Worm (Caenorhabditis elegans) whole organism, L4 larva: ENCODE measurements around the gene cri-2.
A peak's percentile ranks its signal among the peaks of the same experiment; 100 is the strongest.

Source experiments
- F26F4.8 ChIP-seq: fragments of 200-800 bp; sonication (Bioruptor generic); conservative IDR thresholded peaks from 2 replicates; pipeline ENCODE4 v1.3.6; 2022; ENCODE audit warnings: missing genetic modification characterization, missing compliant biosample characterization
- F37D6.2 ChIP-seq: sonication (generic microtip); optimal IDR thresholded peaks from 2 replicates; lab custom pipeline; 2016; ENCODE audit warnings: mild to moderate bottlenecking, missing genetic modification characterization, missing compliant biosample characterization
- F49E8.2 ChIP-seq: sonication (generic microtip); optimal IDR thresholded peaks from 2 replicates; lab custom pipeline; 2016; ENCODE audit warnings: missing compliant biosample characterization, mild to moderate bottlenecking, missing genetic modification characterization, borderline replicate concordance
- T20F7.1 ChIP-seq: fragments of 200-800 bp; sonication (Bioruptor generic); optimal IDR thresholded peaks from 2 replicates; lab custom pipeline; 2018; ENCODE audit warnings: mild to moderate bottlenecking, missing genetic modification characterization, missing compliant biosample characterization
- Y48G9A.11 ChIP-seq: fragments of 200-800 bp; sonication (Bioruptor generic); IDR thresholded peaks from 2 replicates; pipeline ENCODE4 v1.3.6; 2022; ENCODE audit warnings: missing genetic modification reagents, missing genetic modification characterization, missing compliant biosample characterization
- ZK546.5 ChIP-seq, 2 experiments: sonication (generic microtip); optimal IDR thresholded peaks; 2 replicates each; lab custom pipeline; 2017; ENCODE audit warnings: missing biosample characterization in 2 of 2, missing genetic modification characterization in 2 of 2
- aly-2 ChIP-seq: sonication (generic microtip); optimal IDR thresholded peaks from 2 replicates; lab custom pipeline; 2018; ENCODE audit warnings: missing biosample characterization, missing genetic modification characterization
- ama-1 ChIP-seq: fragments of 150-350 bp; optimal IDR thresholded peaks from 2 replicates; lab custom pipeline; 2014; ENCODE audit warnings: inconsistent platforms, mixed read lengths
- arid-1 ChIP-seq: fragments of 200-800 bp; sonication (Bioruptor generic); conservative IDR thresholded peaks from 2 replicates; pipeline ENCODE4 v1.3.6; 2022; ENCODE audit warnings: missing genetic modification reagents, missing genetic modification characterization, missing compliant biosample characterization
- ceh-82 ChIP-seq: sonication (generic microtip); optimal IDR thresholded peaks from 2 replicates; lab custom pipeline; 2017; ENCODE audit warnings: missing biosample characterization, missing genetic modification characterization
- daf-16 ChIP-seq, 3 experiments: sonication (generic microtip); optimal IDR thresholded peaks; 2 replicates each; lab custom pipeline; 2016 to 2017; ENCODE audit warnings: missing genetic modification characterization in 3 of 3, missing genetic modification reagents in 3 of 3, mild to moderate bottlenecking in 2 of 3, missing compliant biosample characterization in 2 of 3, missing biosample characterization in 1 of 3, moderate library complexity in 1 of 3
- daf-19 ChIP-seq: fragments of 200-800 bp; sonication (Bioruptor generic); conservative IDR thresholded peaks from 2 replicates; pipeline ENCODE4 v1.3.6; 2022; ENCODE audit warnings: missing genetic modification characterization, missing compliant biosample characterization
- dmd-6 ChIP-seq: fragments of 200-800 bp; sonication (Bioruptor generic); IDR thresholded peaks from 2 replicates; pipeline ENCODE4 v1.3.6; 2022; ENCODE audit warnings: missing genetic modification reagents, missing genetic modification characterization, missing compliant biosample characterization
- dpl-1 ChIP-seq: fragments of 150-350 bp; optimal IDR thresholded peaks from 2 replicates; lab custom pipeline; 2014; ENCODE audit warnings: missing biosample characterization, missing genetic modification reagents, missing genetic modification characterization
- egl-27 ChIP-seq: sonication (generic microtip); optimal IDR thresholded peaks from 3 replicates; lab custom pipeline; 2017; ENCODE audit warnings: missing biosample characterization, missing genetic modification reagents, missing genetic modification characterization
- egl-43 ChIP-seq: fragments of 200-800 bp; sonication (Bioruptor generic); IDR thresholded peaks from 2 replicates; pipeline ENCODE4 v1.3.6; 2022; ENCODE audit warnings: missing genetic modification reagents, missing genetic modification characterization, missing compliant biosample characterization
- fkh-10 ChIP-seq: fragments of 150-350 bp; optimal IDR thresholded peaks from 2 replicates; lab custom pipeline; 2014; ENCODE audit warnings: missing biosample characterization, missing genetic modification reagents, missing genetic modification characterization
- gei-8 ChIP-seq: fragments of 200-800 bp; sonication (Bioruptor generic); optimal IDR thresholded peaks from 2 replicates; lab custom pipeline; 2018; ENCODE audit warnings: mild to moderate bottlenecking, missing genetic modification characterization, missing compliant biosample characterization
- hlh-30 ChIP-seq: sonication (generic microtip); optimal IDR thresholded peaks from 2 replicates; lab custom pipeline; 2017; ENCODE audit warnings: antibody characterized with exemption, mild to moderate bottlenecking, missing genetic modification characterization, missing compliant biosample characterization; ENCODE audit not compliant: insufficient read depth
- lin-38 ChIP-seq: fragments of 200-800 bp; sonication (Bioruptor generic); IDR thresholded peaks from 2 replicates; pipeline ENCODE4 v1.3.6; 2022; ENCODE audit warnings: missing genetic modification reagents, missing genetic modification characterization, missing compliant biosample characterization
- lsy-2 ChIP-seq, 2 experiments: fragments of 150-350 bp in 1 of 2; sonication (generic microtip) in 1 of 2; optimal IDR thresholded peaks; 2 replicates each; lab custom pipeline; 2014 to 2017; ENCODE audit warnings: missing biosample characterization in 2 of 2, missing genetic modification characterization in 2 of 2
- madf-5 ChIP-seq, 2 experiments: fragments of 200-800 bp; sonication (Bioruptor generic); IDR thresholded peaks; 2 replicates each; pipeline ENCODE4 v1.3.6; 2022; ENCODE audit warnings: missing compliant biosample characterization in 2 of 2, missing genetic modification characterization in 2 of 2
- mes-2 ChIP-seq: sonication (generic microtip); optimal IDR thresholded peaks from 2 replicates; lab custom pipeline; 2016; ENCODE audit warnings: missing genotype, mild to moderate bottlenecking, missing genetic modification characterization, missing compliant biosample characterization; ENCODE audit not compliant: poor library complexity, severe bottlenecking
- nhr-6 ChIP-seq: fragments of 150-350 bp; optimal IDR thresholded peaks from 2 replicates; lab custom pipeline; 2014; ENCODE audit warnings: missing biosample characterization, missing genetic modification characterization
- sdz-12 ChIP-seq: fragments of 200-800 bp; sonication (Bioruptor generic); optimal IDR thresholded peaks from 2 replicates; lab custom pipeline; 2018; ENCODE audit warnings: mild to moderate bottlenecking, missing genetic modification characterization, missing compliant biosample characterization
- snpc-4 ChIP-seq: fragments of 150-350 bp; optimal IDR thresholded peaks from 2 replicates; lab custom pipeline; 2014; ENCODE audit warnings: missing biosample characterization, missing genetic modification characterization
- unc-130 ChIP-seq: sonication (generic microtip); optimal IDR thresholded peaks from 2 replicates; lab custom pipeline; 2016; ENCODE audit warnings: missing genetic modification reagents, missing genetic modification characterization, missing compliant biosample characterization
- unc-62 ChIP-seq, 3 experiments: fragments of 150-350 bp in 1 of 3; sonication (generic microtip); optimal IDR thresholded peaks in 2 of 3; peaks in 1 of 3; 1 replicate in 1 of 3; 2 replicates in 2 of 3; lab custom pipeline; 2014 to 2017; ENCODE audit warnings: missing biosample characterization in 3 of 3, missing genetic modification characterization in 3 of 3, missing genetic modification reagents in 3 of 3, missing genotype in 1 of 3
- zfp-3 ChIP-seq: fragments of 200-800 bp; sonication (Bioruptor generic); conservative IDR thresholded peaks from 2 replicates; pipeline ENCODE4 v1.3.6; 2022; ENCODE audit warnings: missing genetic modification reagents, missing genetic modification characterization, missing compliant biosample characterization
- zip-11 ChIP-seq: fragments of 200-800 bp; sonication (Bioruptor generic); IDR thresholded peaks from 2 replicates; pipeline ENCODE4 v1.3.6; 2022; ENCODE audit warnings: missing genetic modification characterization, missing compliant biosample characterization

Gene cri-2

DNA sequence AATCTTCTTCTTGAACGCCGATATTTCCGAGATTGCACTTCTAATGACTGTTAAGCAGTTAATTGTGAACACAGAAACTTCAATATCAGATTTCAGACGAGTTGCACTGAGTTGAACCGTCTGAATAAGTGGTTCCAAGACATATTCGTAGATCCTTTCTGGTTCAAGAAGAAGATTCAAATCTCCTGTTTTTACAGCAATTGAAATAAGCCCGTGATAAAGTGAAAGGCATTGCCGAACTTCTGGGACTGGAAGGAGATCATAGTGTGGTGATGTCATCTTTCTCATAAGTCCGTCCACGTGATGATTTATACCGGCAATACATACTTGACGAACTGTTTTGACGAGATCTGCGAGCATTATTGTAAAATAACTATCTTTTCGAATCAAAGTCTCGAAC, 17.9 kb downstream of the cri-2 start:
- TF ChIP-seq dmd-6: no peak
- TF ChIP-seq unc-62 (GFP tag; optimal IDR thresholded peaks at IDR 0.05 in 1 of 2; lab: Kevin White, UChicago): peak in 1 of 2 experiments; percentile 96
- no peak for TF ChIP-seq unc-62 (tag; optimal IDR thresholded peaks at IDR 0.05; lab: Kevin White, UChicago)

DNA sequence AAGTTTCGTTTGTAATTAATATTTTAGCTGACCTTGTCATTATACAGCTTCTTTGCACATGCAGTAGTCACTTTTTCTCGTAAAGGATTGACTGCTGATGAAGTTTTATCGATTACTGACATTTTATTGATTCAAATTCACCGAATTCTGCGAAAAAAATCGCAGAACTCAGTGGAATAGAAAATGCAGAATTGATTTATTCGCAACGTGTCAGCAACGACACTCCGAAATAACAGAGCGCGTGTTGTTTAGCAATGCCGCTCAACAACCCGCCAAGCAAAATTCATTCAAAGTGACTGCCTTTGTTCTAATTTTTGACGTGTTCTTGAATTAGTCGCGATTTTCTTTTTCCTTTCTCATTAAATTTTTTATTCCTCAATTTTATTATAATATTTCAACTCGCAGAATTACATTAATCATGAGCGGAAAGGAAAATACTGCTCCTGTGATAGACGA, 19.5 kb downstream of the cri-2 start, which contains the start of the genes cogc-6 and air-1:
Gene cogc-6, minus strand, starts transcription at position 234 of the 456 bp plus-strand sequence.
Gene air-1, plus strand, starts transcription at position 406 of the 456 bp plus-strand sequence.
- TF ChIP-seq ZK546.5 (tag; optimal IDR thresholded peaks at IDR 0.05; lab: Kevin White, UChicago) (no peak), lsy-2 (tag; optimal IDR thresholded peaks at IDR 0.05; lab: Kevin White, UChicago) (peak in 1 of 2 experiments; percentile 29), madf-5 (GFP tag; IDR thresholded peaks at IDR 0.05; lab: Robert Waterston, UW) (no peak), mes-2 (tag; lab: Kevin White, UChicago) (peak; percentile 47), Y48G9A.11 (peak; percentile 86), ama-1 (lab: Kevin White, UChicago) (no peak), ceh-82 (no peak), dpl-1 (GFP tag; lab: Kevin White, UChicago) (peak; percentile 57), nhr-6 (tag; lab: Kevin White, UChicago) (no peak), fkh-10 (no peak), sdz-12 (GFP tag; lab: Kevin White, UChicago) (no peak), zip-11 (GFP tag; lab: Robert Waterston, UW) (no peak), F37D6.2 (tag; lab: Kevin White, UChicago) (no peak), T20F7.1 (GFP tag; lab: Kevin White, UChicago) (peak; percentile 94), snpc-4 (tag; lab: Kevin White, UChicago) (no peak), F26F4.8 (GFP tag; lab: Robert Waterston, UW) (no peak), F49E8.2 (tag; lab: Kevin White, UChicago) (no peak), egl-43 (GFP tag; lab: Robert Waterston, UW) (no peak), daf-16 (GFP tag; optimal IDR thresholded peaks at IDR 0.05; lab: Kevin White, UChicago) (no peak), daf-16 (tag; optimal IDR thresholded peaks at IDR 0.05; lab: Kevin White, UChicago) (peak; percentile 3), aly-2 (no peak), daf-19 (GFP tag; lab: Robert Waterston, UW) (no peak)

DNA sequence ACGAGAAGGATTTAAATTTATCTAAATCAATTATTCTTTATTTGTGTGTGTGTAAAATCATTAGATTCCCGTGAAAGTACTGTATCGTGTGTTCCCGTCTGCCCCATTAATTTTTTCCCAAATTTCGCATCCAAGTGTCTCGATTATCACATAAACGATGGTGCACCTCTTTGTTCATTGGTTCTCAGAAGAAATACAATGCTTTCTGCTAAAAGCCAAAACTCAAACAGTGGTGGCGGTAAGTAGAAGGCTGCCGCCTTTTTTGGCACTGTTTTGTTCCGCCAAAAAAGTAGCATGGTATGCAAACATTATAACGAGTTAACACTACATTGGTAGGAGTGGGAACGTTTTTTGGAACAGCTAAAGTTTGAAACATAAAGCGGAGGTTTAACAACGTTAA, 21.8 kb downstream of the cri-2 start:
- peak; percentile 9 for TF ChIP-seq F49E8.2 (tag; lab: Kevin White, UChicago)
- TF ChIP-seq unc-130 (GFP tag; lab: Kevin White, UChicago): no peak
- TF ChIP-seq lin-38 (GFP tag; lab: Robert Waterston, UW): peak; percentile 38
- TF ChIP-seq hlh-30 (tag; lab: Kevin White, UChicago): no peak
- TF ChIP-seq, all 104 proteins: peak for 2

DNA sequence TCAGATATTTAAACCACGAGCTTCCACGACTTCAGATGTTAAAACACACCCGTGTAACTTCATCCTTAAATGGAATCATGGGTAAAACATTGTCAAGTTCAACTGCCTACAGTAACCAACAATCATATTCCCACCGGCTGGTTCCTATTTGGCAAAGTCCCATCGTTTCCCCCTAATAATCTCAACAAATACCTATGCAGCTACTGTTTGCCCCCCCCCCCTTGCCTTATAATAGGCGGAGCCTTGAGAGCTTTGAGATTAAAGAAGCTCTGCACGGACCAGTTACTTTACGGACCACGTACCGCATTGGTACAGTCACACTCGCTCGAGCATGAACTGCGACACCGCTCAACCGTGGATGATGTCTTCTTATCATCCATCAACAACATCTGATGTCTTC, 23.0 kb downstream of the cri-2 start, which contains the start of gene pax-1:
Gene pax-1, plus strand, starts transcription at position 301 of the 400 bp plus-strand sequence.
- TF ChIP-seq arid-1 (no peak), nhr-6 (tag; lab: Kevin White, UChicago) (no peak), dmd-6 (no peak)

DNA sequence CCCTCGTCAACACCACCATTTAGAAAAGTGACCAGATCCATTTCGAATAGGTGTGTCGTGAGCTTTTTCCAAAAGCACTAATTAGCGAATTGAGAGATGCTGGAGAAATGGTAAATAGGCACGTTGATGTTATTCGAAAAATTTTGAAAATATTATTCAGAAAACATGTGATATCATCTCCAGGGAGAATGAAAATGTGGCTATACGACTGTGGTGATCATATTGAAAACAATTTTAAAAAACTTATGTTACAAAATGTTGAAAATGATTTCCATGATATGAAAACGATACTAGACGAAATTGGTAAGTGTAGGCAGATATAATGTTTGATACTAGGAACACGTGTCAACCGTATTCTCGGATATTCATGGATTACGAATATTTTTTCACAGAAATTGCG, 25.2 kb downstream of the cri-2 start, which contains the start of gene K07C11.10:
Gene K07C11.10, minus strand, starts transcription at position 101 of the 400 bp plus-strand sequence.
- no peak for TF ChIP-seq T20F7.1 (GFP tag; lab: Kevin White, UChicago)
- no peak for TF ChIP-seq egl-27 (tag; lab: Kevin White, UChicago)
- no peak for TF ChIP-seq gei-8 (GFP tag; lab: Kevin White, UChicago)
- peak in 1 of 2 experiments; percentile 47 for TF ChIP-seq unc-62 (GFP tag; optimal IDR thresholded peaks at IDR 0.05 in 1 of 2; lab: Kevin White, UChicago)
- TF ChIP-seq unc-62 (tag; optimal IDR thresholded peaks at IDR 0.05; lab: Kevin White, UChicago): no peak
- TF ChIP-seq ZK546.5 (tag; optimal IDR thresholded peaks at IDR 0.05; lab: Kevin White, UChicago): no peak
- TF ChIP-seq zfp-3 (GFP tag; lab: Robert Waterston, UW): no peak
